Worm (Caenorhabditis elegans) whole organism, midembryonic: ENCODE measurements around the gene srh-83.

Source experiments
- T22C8.4 ChIP-seq: fragments of 200-800 bp; sonication (Bioruptor generic); IDR thresholded peaks from 2 replicates; pipeline ENCODE4 v1.3.6; 2022; ENCODE audit warnings: missing genetic modification characterization, missing compliant biosample characterization
- cog-1 ChIP-seq: sonication (generic microtip); optimal IDR thresholded peaks from 2 replicates; lab custom pipeline; 2016; ENCODE audit warnings: missing genetic modification characterization, missing compliant biosample characterization
- flt-1 ChIP-seq: fragments of 200-800 bp; sonication (Bioruptor generic); IDR thresholded peaks from 2 replicates; pipeline ENCODE4 v1.3.6; 2022; ENCODE audit warnings: missing genetic modification characterization, missing compliant biosample characterization
- klf-2 ChIP-seq: fragments of 200-800 bp; sonication (Bioruptor generic); conservative IDR thresholded peaks from 2 replicates; pipeline ENCODE4 v1.3.6; 2022; ENCODE audit warnings: missing genetic modification reagents, missing genetic modification characterization, missing compliant biosample characterization
- med-1 ChIP-seq: sonication (generic microtip); optimal IDR thresholded peaks from 2 replicates; lab custom pipeline; 2017; ENCODE audit warnings: missing genetic modification characterization, mild to moderate bottlenecking, missing compliant biosample characterization, antibody characterized with exemption, missing genetic modification reagents; ENCODE audit not compliant: insufficient read depth
- ref-1 ChIP-seq: fragments of 200-800 bp; sonication (Bioruptor generic); conservative IDR thresholded peaks from 2 replicates; pipeline ENCODE4 v1.3.6; 2022; ENCODE audit warnings: missing genetic modification reagents, missing genetic modification characterization, missing compliant biosample characterization
- tab-1 ChIP-seq: fragments of 200-800 bp; sonication (Bioruptor generic); IDR thresholded peaks from 2 replicates; pipeline ENCODE4 v1.3.6; 2022; ENCODE audit warnings: missing genetic modification characterization, missing compliant biosample characterization
- ztf-23 ChIP-seq: fragments of 200-800 bp; sonication (Bioruptor generic); IDR thresholded peaks from 2 replicates; pipeline ENCODE4 v1.3.6; 2022; ENCODE audit warnings: missing genetic modification reagents, missing genetic modification characterization, missing compliant biosample characterization
- ztf-29 ChIP-seq: fragments of 200-800 bp; sonication (Bioruptor generic); IDR thresholded peaks from 2 replicates; pipeline ENCODE4 v1.3.6; 2022; ENCODE audit warnings: missing genetic modification reagents, missing genetic modification characterization, missing compliant biosample characterization

- TF ChIP-seq flt-1 (GFP tag; lab: Robert Waterston, UW) = no peak
- no peak for TF ChIP-seq tab-1 (GFP tag; lab: Robert Waterston, UW)
- TF ChIP-seq klf-2 (GFP tag; lab: Robert Waterston, UW) = no peak
- no peak for TF ChIP-seq cog-1
- no peak for TF ChIP-seq ztf-23 (GFP tag; lab: Robert Waterston, UW)
- TF ChIP-seq med-1 (GFP tag; lab: Kevin White, UChicago) = no peak
- no peak for TF ChIP-seq ref-1
- no peak for TF ChIP-seq T22C8.4 (GFP tag; lab: Robert Waterston, UW)
- TF ChIP-seq ztf-29 (GFP tag; lab: Robert Waterston, UW) = no peak
Measured at ce11 chrV:7166709-7167108, 2.4 kb downstream of the srh-83 start, which contains the start of gene ugt-36.
